Fruit fly (Drosophila melanogaster) whole organism, embryonic: ENCODE measurements around the gene mio.

Source experiments
- Atf6 ChIP-seq: fragments of 200-800 bp; sonication (Bioruptor generic); IDR thresholded peaks from 2 replicates; pipeline ENCODE4 v1.3.6; 2022; ENCODE audit warnings: missing biosample characterization, missing genetic modification characterization
- Awh ChIP-seq: fragments of 200-800 bp; sonication (Bioruptor generic); IDR thresholded peaks from 2 replicates; pipeline ENCODE4, ENCODE4 v1.3.6; 2022; ENCODE audit warnings: missing biosample characterization, missing genetic modification characterization
- B-H2 ChIP-seq: fragments of 200-800 bp; sonication (Bioruptor generic); optimal IDR thresholded peaks from 2 replicates; lab custom pipeline; 2018; ENCODE audit warnings: missing biosample characterization, mild to moderate bottlenecking, missing genetic modification characterization
- C15 ChIP-seq: fragments of 200-800 bp; sonication (Bioruptor generic); IDR thresholded peaks from 3 replicates; pipeline ENCODE4 v1.3.6; 2022; ENCODE audit warnings: missing biosample characterization, missing genetic modification characterization
- CG13296 ChIP-seq: fragments of 200-800 bp; sonication (Bioruptor generic); optimal IDR thresholded peaks from 3 replicates; lab custom pipeline; 2018; ENCODE audit warnings: missing biosample characterization, mild to moderate bottlenecking, missing genetic modification characterization
- CG14014 ChIP-seq: fragments of 200-800 bp; sonication (Bioruptor generic); IDR thresholded peaks from 2 replicates; pipeline ENCODE4 v1.3.6; 2022; ENCODE audit warnings: missing biosample characterization, missing genetic modification characterization
- CG15073 ChIP-seq: fragments of 200-800 bp; sonication (Bioruptor generic); optimal IDR thresholded peaks from 2 replicates; lab custom pipeline; 2016; ENCODE audit warnings: missing biosample characterization, missing genetic modification characterization
- CG15696 ChIP-seq: fragments of 200-800 bp; sonication (Bioruptor generic); optimal IDR thresholded peaks from 2 replicates; lab custom pipeline; 2019; ENCODE audit warnings: missing biosample characterization, mild to moderate bottlenecking, missing genetic modification characterization, moderate library complexity
- CG17186 ChIP-seq: fragments of 200-800 bp; sonication (Bioruptor generic); optimal IDR thresholded peaks from 3 replicates; lab custom pipeline; 2017; ENCODE audit warnings: missing biosample characterization, missing genetic modification reagents, missing genetic modification characterization
- CG17385 ChIP-seq: fragments of 200-800 bp; sonication (Bioruptor generic); optimal IDR thresholded peaks from 3 replicates; lab custom pipeline; 2018; ENCODE audit warnings: missing biosample characterization, mild to moderate bottlenecking, missing genetic modification characterization
- CG17802 ChIP-seq: fragments of 200-800 bp; sonication (Bioruptor generic); optimal IDR thresholded peaks from 2 replicates; lab custom pipeline; 2018; ENCODE audit warnings: missing biosample characterization, mild to moderate bottlenecking, missing genetic modification characterization, moderate library complexity
- CG1832 ChIP-seq: fragments of 200-800 bp; sonication (Bioruptor generic); optimal IDR thresholded peaks from 2 replicates; lab custom pipeline; 2017; ENCODE audit warnings: missing biosample characterization, mild to moderate bottlenecking, missing genetic modification characterization, inconsistent platforms
- CG18599 ChIP-seq: fragments of 200-800 bp; sonication (Bioruptor generic); optimal IDR thresholded peaks from 3 replicates; lab custom pipeline; 2017; ENCODE audit warnings: missing biosample characterization, missing genetic modification characterization, mild to moderate bottlenecking, moderate library complexity, missing genetic modification reagents
- CG2120 ChIP-seq: fragments of 200-800 bp; sonication (Bioruptor generic); optimal IDR thresholded peaks from 3 replicates; lab custom pipeline; 2016; ENCODE audit warnings: missing biosample characterization, missing genetic modification characterization
- CG31224 ChIP-seq: fragments of 200-800 bp; sonication (Bioruptor generic); IDR thresholded peaks from 2 replicates; pipeline ENCODE4 v1.3.6; 2022; ENCODE audit warnings: missing biosample characterization, missing genetic modification characterization
- CG33557 ChIP-seq: fragments of 200-800 bp; sonication (Bioruptor generic); optimal IDR thresholded peaks from 2 replicates; lab custom pipeline; 2019; ENCODE audit warnings: missing biosample characterization, mild to moderate bottlenecking, missing genetic modification characterization, moderate library complexity
- CG7372 ChIP-seq: fragments of 200-800 bp; sonication (Bioruptor generic); IDR thresholded peaks from 2 replicates; pipeline ENCODE4 v1.3.6; 2022; ENCODE audit warnings: missing biosample characterization, missing genetic modification characterization
- CG7745 ChIP-seq: fragments of 200-800 bp; sonication (Bioruptor generic); optimal IDR thresholded peaks from 2 replicates; lab custom pipeline; 2018; ENCODE audit warnings: missing biosample characterization, mild to moderate bottlenecking, missing genetic modification characterization, moderate library complexity
- CG8478 ChIP-seq: fragments of >200 bp; optimal IDR thresholded peaks from 2 replicates; lab custom pipeline; 2018
- CG9437 ChIP-seq: fragments of 200-800 bp; sonication (Bioruptor generic); optimal IDR thresholded peaks from 2 replicates; lab custom pipeline; 2018; ENCODE audit warnings: missing biosample characterization, mild to moderate bottlenecking, missing genetic modification characterization
- CrebB ChIP-seq: fragments of 200-800 bp; sonication (Bioruptor generic); optimal IDR thresholded peaks from 3 replicates; lab custom pipeline; 2018; ENCODE audit warnings: missing biosample characterization, mild to moderate bottlenecking, missing genetic modification characterization
- Dek ChIP-seq: fragments of 200-800 bp; sonication (Bioruptor generic); optimal IDR thresholded peaks from 3 replicates; lab custom pipeline; 2019; ENCODE audit warnings: missing biosample characterization, mild to moderate bottlenecking, missing genetic modification characterization, moderate library complexity
- Ets97D ChIP-seq: fragments of 200-800 bp; sonication (Bioruptor generic); optimal IDR thresholded peaks from 3 replicates; lab custom pipeline; 2016; ENCODE audit warnings: missing biosample characterization, missing genetic modification characterization
- Fer3 ChIP-seq: fragments of 200-800 bp; sonication (Bioruptor generic); optimal IDR thresholded peaks from 2 replicates; lab custom pipeline; 2018; ENCODE audit warnings: missing biosample characterization, mild to moderate bottlenecking, missing genetic modification characterization, moderate library complexity
- Gsc ChIP-seq: fragments of 200-800 bp; sonication (Bioruptor generic); IDR thresholded peaks from 2 replicates; pipeline ENCODE4 v1.3.6; 2022; ENCODE audit warnings: missing biosample characterization, missing genetic modification characterization
- Hmx ChIP-seq: fragments of 200-800 bp; sonication (Bioruptor generic); optimal IDR thresholded peaks from 2 replicates; lab custom pipeline; 2016; ENCODE audit warnings: missing biosample characterization, missing genetic modification characterization
- Med ChIP-seq: fragments of 200-800 bp; sonication (Bioruptor generic); peaks from one replicate; lab custom pipeline; 2016; ENCODE audit warnings: missing biosample characterization, missing genetic modification characterization, mild to moderate bottlenecking, inconsistent platforms, moderate library complexity
- Nf-YA ChIP-seq: fragments of 200-800 bp; sonication (Bioruptor generic); IDR thresholded peaks from 2 replicates; pipeline ENCODE4 v1.3.6; 2022; ENCODE audit warnings: missing biosample characterization, missing genetic modification characterization
- NfI ChIP-seq: fragments of 200-800 bp; sonication (Bioruptor generic); optimal IDR thresholded peaks from 3 replicates; lab custom pipeline; 2018; ENCODE audit warnings: missing biosample characterization, mild to moderate bottlenecking, missing genetic modification characterization, moderate library complexity
- Xrp1 ChIP-seq: fragments of 200-800 bp; sonication (Bioruptor generic); IDR thresholded peaks from 2 replicates; pipeline ENCODE4 v1.3.6; 2022; ENCODE audit warnings: missing biosample characterization, missing genetic modification characterization
- aop ChIP-seq: fragments of 200-800 bp; sonication (Bioruptor generic); IDR thresholded peaks from 2 replicates; pipeline ENCODE4 v1.3.6; 2022; ENCODE audit warnings: missing biosample characterization, missing genetic modification characterization
- bcd ChIP-seq: fragments of 200-800 bp; sonication (Bioruptor generic); optimal IDR thresholded peaks from 2 replicates; lab custom pipeline; 2017; ENCODE audit warnings: missing biosample characterization, mild to moderate bottlenecking, missing genetic modification characterization
- bowl ChIP-seq: fragments of 200-800 bp; sonication (Bioruptor generic); IDR thresholded peaks from 2 replicates; pipeline ENCODE4 v1.3.6; 2022; ENCODE audit warnings: missing biosample characterization, missing genetic modification characterization
- caup ChIP-seq: fragments of 200-800 bp; sonication (Bioruptor generic); optimal IDR thresholded peaks from 3 replicates; lab custom pipeline; 2017; ENCODE audit warnings: missing biosample characterization, mild to moderate bottlenecking, missing genetic modification characterization, moderate library complexity; ENCODE audit not compliant: severe bottlenecking
- cg ChIP-seq: fragments of 200-800 bp; sonication (Bioruptor generic); optimal IDR thresholded peaks from 3 replicates; lab custom pipeline; 2019; ENCODE audit warnings: missing biosample characterization, mild to moderate bottlenecking, missing genetic modification characterization, moderate library complexity
- crp ChIP-seq, 2 experiments: fragments of 200-800 bp; sonication (Bioruptor generic); optimal IDR thresholded peaks; 2 replicates in 1 of 2; 3 replicates in 1 of 2; lab custom pipeline; 2017; ENCODE audit warnings: missing biosample characterization in 2 of 2, missing genetic modification characterization in 2 of 2, mild to moderate bottlenecking in 1 of 2, moderate library complexity in 1 of 2
- dati ChIP-seq: fragments of 200-800 bp; sonication (Bioruptor generic); IDR thresholded peaks from 2 replicates; pipeline ENCODE4 v1.3.6; 2022; ENCODE audit warnings: missing biosample characterization, missing genetic modification characterization
- gem ChIP-seq: fragments of 200-800 bp; sonication (Bioruptor generic); optimal IDR thresholded peaks from 2 replicates; lab custom pipeline; 2019; ENCODE audit warnings: missing biosample characterization, mild to moderate bottlenecking, missing genetic modification characterization, moderate library complexity
- hkb ChIP-seq, 2 experiments: fragments of 200-800 bp in 1 of 2; fragments of >200 bp in 1 of 2; sonication (Bioruptor generic) in 1 of 2; IDR thresholded peaks in 1 of 2; optimal IDR thresholded peaks in 1 of 2; 2 replicates each; pipeline versions ENCODE4 v1.3.6 to Lab custom; 2017 to 2022; ENCODE audit warnings: missing biosample characterization in 1 of 2, missing genetic modification characterization in 1 of 2
- nmo ChIP-seq: fragments of 200-800 bp; sonication (Bioruptor generic); optimal IDR thresholded peaks from 2 replicates; lab custom pipeline; 2018; ENCODE audit warnings: missing biosample characterization, mild to moderate bottlenecking, missing genetic modification characterization, moderate library complexity
- p53 ChIP-seq: fragments of 200-800 bp; sonication (Bioruptor generic); optimal IDR thresholded peaks from 2 replicates; lab custom pipeline; 2016; ENCODE audit warnings: missing biosample characterization, missing genetic modification characterization
- pros ChIP-seq: fragments of 200-800 bp; sonication (Bioruptor generic); optimal IDR thresholded peaks from 3 replicates; lab custom pipeline; 2019; ENCODE audit warnings: missing biosample characterization, mild to moderate bottlenecking, missing genetic modification characterization, moderate library complexity
- ranshi ChIP-seq: fragments of 200-800 bp; sonication (Bioruptor generic); IDR thresholded peaks from 2 replicates; pipeline ENCODE4 v1.3.6; 2022; ENCODE audit warnings: missing biosample characterization, missing genetic modification characterization
- run ChIP-seq: fragments of 200-800 bp; sonication (Bioruptor generic); optimal IDR thresholded peaks from 3 replicates; lab custom pipeline; 2018; ENCODE audit warnings: missing biosample characterization, mild to moderate bottlenecking, missing genetic modification characterization
- sisA ChIP-seq: fragments of 200-800 bp; sonication (Bioruptor generic); IDR thresholded peaks from 2 replicates; pipeline ENCODE4 v1.3.6; 2022; ENCODE audit warnings: missing biosample characterization, missing genetic modification characterization
- sqz ChIP-seq: fragments of 200-800 bp; sonication (Bioruptor generic); optimal IDR thresholded peaks from 3 replicates; lab custom pipeline; 2018; ENCODE audit warnings: missing biosample characterization, mild to moderate bottlenecking, missing genetic modification characterization
- stc ChIP-seq: fragments of 200-800 bp; sonication (Bioruptor generic); IDR thresholded peaks from 2 replicates; pipeline ENCODE4 v1.3.6; 2022; ENCODE audit warnings: missing biosample characterization, missing genetic modification characterization
- tin ChIP-seq: fragments of 200-800 bp; sonication (Bioruptor generic); optimal IDR thresholded peaks from 3 replicates; lab custom pipeline; 2016; ENCODE audit warnings: missing biosample characterization, missing genetic modification characterization
- vvl ChIP-seq: fragments of 200-800 bp; sonication (Bioruptor generic); IDR thresholded peaks from 2 replicates; pipeline ENCODE4 v1.3.6; 2022; ENCODE audit warnings: missing biosample characterization, missing genetic modification characterization

The mio gene

dm6 chr2L:2168184-2168893, 48.8 kb upstream of the mio start (continued):
- TF ChIP-seq Ets97D (no peak), Fer3 (tag; lab: Kevin White, UChicago) (peak; percentile 12), C15 (GFP tag; lab: Robert Waterston, UW) (no peak), CG15696 (tag; lab: Kevin White, UChicago) (peak; percentile 28), p53 (no peak), CG18599 (GFP tag; lab: Kevin White, UChicago) (peak; percentile 56), CG7745 (peak; percentile 16), Nf-YA (GFP tag; lab: Robert Waterston, UW) (no peak), run (tag; lab: Kevin White, UChicago) (peak; percentile 40), NfI (no peak), bcd (GFP tag; lab: Kevin White, UChicago) (no peak), Xrp1 (GFP tag; lab: Robert Waterston, UW) (peak; percentile 32; the same call in 1 of the 2 replicates), CG2120 (GFP tag; lab: Kevin White, UChicago) (no peak), CG15073 (GFP tag; lab: Kevin White, UChicago) (no peak), aop (GFP tag; lab: Robert Waterston, UW) (0 out of 2 replicates have a peak, but pooled peaks have one; percentile 23), hkb (optimal IDR thresholded peaks at IDR 0.05; lab: Kevin White, UChicago) (no peak), hkb (GFP tag; IDR thresholded peaks at IDR 0.05; lab: Robert Waterston, UW) (peak; percentile 46), gem (peak; percentile 29), crp (GFP tag; optimal IDR thresholded peaks at IDR 0.05; lab: Kevin White, UChicago) (no peak), CG8478 (lab: Kevin White, UChicago) (no peak), CG17802 (tag; lab: Kevin White, UChicago) (no peak), Awh (GFP tag; lab: Robert Waterston, UW) (no peak), CG9437 (GFP tag; lab: Kevin White, UChicago) (no peak), Med (GFP tag; lab: Kevin White, UChicago) (peak; percentile 72), bowl (GFP tag; lab: Robert Waterston, UW) (no peak), CG14014 (no peak; the same call in 1 of the 2 replicates), Gsc (GFP tag; lab: Robert Waterston, UW) (no peak), Hmx (GFP tag; lab: Kevin White, UChicago) (no peak), CG17385 (GFP tag; lab: Kevin White, UChicago) (peak; percentile 31), nmo (GFP tag; lab: Kevin White, UChicago) (no peak), pros (GFP tag; lab: Kevin White, UChicago) (peak; percentile 7), CG7372 (GFP tag; lab: Robert Waterston, UW) (no peak), CG33557 (GFP tag; lab: Kevin White, UChicago) (peak; percentile 16), sisA (no peak), ranshi (GFP tag; lab: Robert Waterston, UW) (no peak), CG31224 (GFP tag; lab: Robert Waterston, UW) (no peak), CrebB (peak; percentile 62), Dek (tag; lab: Kevin White, UChicago) (no peak), CG17186 (no peak), sqz (no peak), CG1832 (GFP tag; lab: Kevin White, UChicago) (no peak), B-H2 (GFP tag; lab: Kevin White, UChicago) (peak; percentile 34), cg (GFP tag; lab: Kevin White, UChicago) (peak; percentile 30), tin (GFP tag; lab: Kevin White, UChicago) (no peak), CG13296 (GFP tag; lab: Kevin White, UChicago) (peak; percentile 67), Atf6 (peak; percentile 31; the same call in 1 of the 2 replicates), vvl (no peak), caup (GFP tag; lab: Kevin White, UChicago) (peak; percentile 69), dati (GFP tag; lab: Robert Waterston, UW) (no peak), stc (GFP tag; lab: Robert Waterston, UW) (no peak; the same call in 1 of the 2 replicates)
